Fruit fly (Drosophila melanogaster) whole organism, pupa: ENCODE results near the gene MTPAP.

Experiments used
- CG10348 ChIP-seq: fragments of 200-800 bp; sonication (Bioruptor generic); IDR thresholded peaks from 2 replicates; pipeline ENCODE4 v1.3.6; 2022; ENCODE audit warnings: missing biosample characterization, missing genetic modification characterization
- CG12605 ChIP-seq: fragments of 200-800 bp; sonication (Bioruptor generic); IDR thresholded peaks from 2 replicates; pipeline ENCODE4 v1.3.6; 2022; ENCODE audit warnings: missing biosample characterization, missing genetic modification characterization
- CG13204 ChIP-seq: fragments of 200-800 bp; sonication (Bioruptor generic); optimal IDR thresholded peaks from 2 replicates; lab custom pipeline; 2018; ENCODE audit warnings: missing biosample characterization, mild to moderate bottlenecking, missing genetic modification characterization, moderate library complexity
- CG14655 ChIP-seq: fragments of 200-800 bp; sonication (Bioruptor generic); optimal IDR thresholded peaks from 3 replicates; lab custom pipeline; 2017; ENCODE audit warnings: mild to moderate bottlenecking, missing biosample characterization, missing genetic modification reagents, missing genetic modification characterization
- CG15710 ChIP-seq: fragments of 200-800 bp; sonication (Bioruptor generic); optimal IDR thresholded peaks from 2 replicates; lab custom pipeline; 2018; ENCODE audit warnings: missing biosample characterization, mild to moderate bottlenecking, missing genetic modification characterization, moderate library complexity
- CG17806 ChIP-seq: fragments of 200-800 bp; sonication (Bioruptor generic); optimal IDR thresholded peaks from 2 replicates; lab custom pipeline; 2018; ENCODE audit warnings: missing biosample characterization, mild to moderate bottlenecking, missing genetic modification characterization, moderate library complexity
- CG32121 ChIP-seq: fragments of 200-800 bp; sonication (Bioruptor generic); IDR thresholded peaks from 2 replicates; pipeline ENCODE4 v1.3.6; 2022; ENCODE audit warnings: missing biosample characterization, missing genetic modification characterization
- CG34367 ChIP-seq: fragments of 200-800 bp; sonication (Bioruptor generic); optimal IDR thresholded peaks from 2 replicates; lab custom pipeline; 2018; ENCODE audit warnings: missing biosample characterization, mild to moderate bottlenecking, missing genetic modification characterization
- CG4496 ChIP-seq: fragments of 200-800 bp; sonication (Bioruptor generic); IDR thresholded peaks from 3 replicates; pipeline ENCODE4 v1.3.6; 2022; ENCODE audit warnings: missing biosample characterization, missing genetic modification characterization
- CG8159 ChIP-seq: fragments of 200-800 bp; sonication (Bioruptor generic); optimal IDR thresholded peaks from 3 replicates; lab custom pipeline; 2018; ENCODE audit warnings: missing biosample characterization, mild to moderate bottlenecking, missing genetic modification characterization, moderate library complexity
- CG8301 ChIP-seq: fragments of 200-800 bp; sonication (Bioruptor generic); optimal IDR thresholded peaks from 2 replicates; lab custom pipeline; 2018; ENCODE audit warnings: missing biosample characterization, mild to moderate bottlenecking, missing genetic modification characterization
- CG9948 ChIP-seq: fragments of 200-800 bp; sonication (Bioruptor generic); optimal IDR thresholded peaks from 2 replicates; lab custom pipeline; 2018; ENCODE audit warnings: missing biosample characterization, mild to moderate bottlenecking, missing genetic modification characterization, moderate library complexity
- D1 ChIP-seq: fragments of 200-800 bp; sonication (Bioruptor generic); optimal IDR thresholded peaks from 2 replicates; lab custom pipeline; 2018; ENCODE audit warnings: missing biosample characterization, mild to moderate bottlenecking, missing genetic modification characterization, moderate library complexity
- EcR ChIP-seq: fragments of 200-800 bp; sonication (Bioruptor generic); optimal IDR thresholded peaks from 3 replicates; lab custom pipeline; 2019; ENCODE audit warnings: missing biosample characterization, missing genetic modification characterization, mild to moderate bottlenecking, moderate library complexity, missing genetic modification reagents
- Ets98B ChIP-seq: fragments of 200-800 bp; sonication (Bioruptor generic); IDR thresholded peaks from 2 replicates; pipeline ENCODE4 v1.3.6; 2022; ENCODE audit warnings: missing biosample characterization, missing genetic modification characterization
- Pif1A ChIP-seq: fragments of 200-800 bp; sonication (Bioruptor generic); optimal IDR thresholded peaks from 3 replicates; lab custom pipeline; 2016; ENCODE audit warnings: missing biosample characterization, missing genetic modification characterization
- Pif1B ChIP-seq: fragments of 200-800 bp; sonication (Bioruptor generic); optimal IDR thresholded peaks from 3 replicates; lab custom pipeline; 2016; ENCODE audit warnings: missing biosample characterization, missing genetic modification characterization
- Snoo ChIP-seq: fragments of 200-800 bp; sonication (Bioruptor generic); optimal IDR thresholded peaks from 3 replicates; lab custom pipeline; 2017; ENCODE audit warnings: missing biosample characterization, mild to moderate bottlenecking, missing genetic modification characterization, inconsistent platforms
- fd96Ca ChIP-seq: fragments of 200-800 bp; sonication (Bioruptor generic); IDR thresholded peaks from 3 replicates; pipeline ENCODE4 v1.3.6; 2022; ENCODE audit warnings: missing biosample characterization, missing genetic modification characterization
- gl ChIP-seq: fragments of 200-800 bp; sonication (Bioruptor generic); optimal IDR thresholded peaks from 2 replicates; lab custom pipeline; 2018; ENCODE audit warnings: missing biosample characterization, mild to moderate bottlenecking, missing genetic modification characterization
- rn ChIP-seq: fragments of 200-800 bp; sonication (Bioruptor generic); IDR thresholded peaks from 2 replicates; pipeline ENCODE4 v1.3.6; 2022; ENCODE audit warnings: missing biosample characterization, missing genetic modification characterization

Gene MTPAP

DNA sequence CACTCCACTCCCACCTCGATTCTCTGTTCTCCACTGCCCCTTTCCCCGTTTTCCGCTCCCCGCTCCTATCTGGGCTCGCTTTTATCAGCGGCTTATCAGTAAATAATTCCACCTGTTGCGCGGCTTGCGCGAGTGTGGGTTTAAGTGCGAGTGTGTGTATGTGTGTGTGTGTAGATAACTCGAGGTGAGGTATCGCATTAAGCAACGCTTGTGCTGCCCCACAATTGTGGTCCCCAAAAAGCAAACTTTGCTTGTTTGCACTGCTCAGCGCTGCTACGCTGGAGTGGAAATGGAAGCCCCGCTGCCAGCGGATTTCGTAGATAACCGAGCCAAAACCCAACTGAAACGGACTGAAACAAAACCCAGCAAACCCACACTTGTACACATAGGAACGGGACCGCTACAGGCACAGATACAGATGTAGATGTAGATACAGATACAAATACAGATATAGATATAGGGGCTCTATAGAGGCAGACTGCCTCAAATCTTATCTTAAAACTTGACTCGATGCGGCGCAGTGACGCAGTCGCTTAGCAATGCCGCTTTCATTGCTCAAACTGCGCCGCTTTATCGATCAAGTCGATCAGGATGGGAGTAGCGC lies 38.1 kb upstream of the MTPAP start:
- TF ChIP-seq CG32121 (GFP tag; lab: Robert Waterston, UW) (no peak), CG4496 (GFP tag; lab: Robert Waterston, UW) (no peak), fd96Ca (GFP tag; lab: Robert Waterston, UW) (no peak), Pif1B (GFP tag; lab: Kevin White, UChicago) (no peak), EcR (no peak), Pif1A (GFP tag; lab: Kevin White, UChicago) (no peak), CG34367 (tag; lab: Kevin White, UChicago) (no peak), rn (no peak), Ets98B (GFP tag; lab: Robert Waterston, UW) (no peak), CG9948 (tag; lab: Kevin White, UChicago) (no peak)

DNA sequence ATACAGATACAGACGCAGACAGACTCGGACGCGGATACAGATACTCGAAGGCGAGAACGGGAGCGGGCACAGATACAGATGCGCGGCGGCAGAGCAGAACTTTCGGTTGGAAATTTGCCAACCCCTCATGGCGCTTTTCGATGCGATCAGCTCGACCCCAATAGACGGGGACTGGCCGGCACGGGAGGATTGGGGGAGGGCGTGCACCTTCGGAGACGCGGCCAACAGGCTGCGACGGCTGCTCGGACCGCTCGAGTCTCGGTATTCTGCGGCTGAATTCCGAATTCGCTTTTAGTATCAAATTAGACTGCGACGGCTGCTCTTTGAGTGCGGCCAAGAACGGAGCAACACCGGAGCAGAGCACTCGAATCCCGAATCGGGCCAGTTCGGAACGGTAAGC lies 35.1 kb upstream of the MTPAP start:
- TF ChIP-seq CG13204 (GFP tag; lab: Kevin White, UChicago), result peak; percentile 14
- no peak for TF ChIP-seq CG8301 (tag; lab: Kevin White, UChicago)

DNA sequence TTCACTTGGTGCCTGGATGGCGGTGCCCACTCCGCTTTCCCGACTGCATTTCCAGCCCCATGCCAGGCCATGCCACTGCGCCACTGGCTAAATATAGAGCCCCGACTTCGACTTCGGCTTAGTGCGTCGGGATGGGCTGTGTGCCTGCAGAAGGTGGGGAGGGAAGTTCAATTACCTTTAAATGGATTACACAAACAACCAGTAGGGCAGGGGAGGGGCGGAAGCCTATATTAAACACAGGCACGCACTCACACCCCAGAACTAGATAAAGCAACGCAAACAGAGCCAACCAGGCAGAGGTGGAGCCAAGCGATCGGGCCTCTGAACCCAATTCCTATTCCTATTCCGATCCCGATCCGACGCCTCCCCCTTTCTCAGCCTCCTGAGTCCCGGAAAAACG lies 33.3 kb upstream of the MTPAP start:
- TF ChIP-seq CG8159 (tag; lab: Kevin White, UChicago) (no peak), CG32121 (GFP tag; lab: Robert Waterston, UW) (no peak), CG12605 (GFP tag; lab: Robert Waterston, UW) (no peak), gl (tag; lab: Kevin White, UChicago) (no peak), CG9948 (tag; lab: Kevin White, UChicago) (no peak), EcR (peak; percentile 60), CG13204 (GFP tag; lab: Kevin White, UChicago) (no peak)

DNA sequence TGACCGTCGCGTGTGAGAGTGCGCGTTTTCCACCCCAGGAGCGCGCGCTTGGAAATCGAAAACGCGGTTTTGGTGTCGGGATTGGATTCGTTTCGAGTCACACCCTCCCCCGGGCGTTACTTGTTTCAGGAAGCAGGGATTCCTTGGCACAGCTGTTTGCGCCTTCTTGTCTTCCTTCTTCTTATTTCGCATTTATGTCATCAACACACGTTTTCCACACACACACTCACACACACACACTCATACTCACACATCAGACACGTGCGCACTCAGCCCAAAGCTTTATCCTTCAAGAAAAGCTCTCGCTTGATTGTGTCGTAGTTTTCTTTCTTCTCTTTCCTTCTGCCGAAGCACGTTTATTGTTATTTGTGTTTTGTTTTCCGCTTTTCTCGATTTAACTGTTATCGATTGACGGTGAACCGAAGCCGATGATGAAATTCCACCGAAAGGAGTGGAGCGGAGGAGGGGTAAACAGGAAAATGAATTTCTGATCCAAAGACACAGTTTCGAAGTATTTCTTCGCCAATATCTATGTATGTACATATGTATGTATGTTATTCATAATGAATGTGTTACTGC lies 32.3 kb upstream of the MTPAP start:
- no peak for TF ChIP-seq Pif1A (GFP tag; lab: Kevin White, UChicago)
- no peak for TF ChIP-seq CG8301 (tag; lab: Kevin White, UChicago)
- TF ChIP-seq CG12605 (GFP tag; lab: Robert Waterston, UW), result no peak
- TF ChIP-seq CG4496 (GFP tag; lab: Robert Waterston, UW), result no peak
- TF ChIP-seq gl (tag; lab: Kevin White, UChicago), result no peak
- no peak for TF ChIP-seq CG9948 (tag; lab: Kevin White, UChicago)
- no peak for TF ChIP-seq D1 (tag; lab: Kevin White, UChicago)
- no peak for TF ChIP-seq CG34367 (tag; lab: Kevin White, UChicago)
- TF ChIP-seq CG15710 (tag; lab: Kevin White, UChicago), result no peak
- TF ChIP-seq Snoo, result no peak
- TF ChIP-seq CG32121 (GFP tag; lab: Robert Waterston, UW), result no peak
- no peak for TF ChIP-seq CG10348 (GFP tag; lab: Robert Waterston, UW)
- TF ChIP-seq CG14655 (GFP tag; lab: Kevin White, UChicago), result no peak
- no peak for TF ChIP-seq Pif1B (GFP tag; lab: Kevin White, UChicago)
- no peak for TF ChIP-seq CG13204 (GFP tag; lab: Kevin White, UChicago)
- no peak for TF ChIP-seq CG17806
- no peak for TF ChIP-seq fd96Ca (GFP tag; lab: Robert Waterston, UW)
- no peak for TF ChIP-seq EcR

DNA sequence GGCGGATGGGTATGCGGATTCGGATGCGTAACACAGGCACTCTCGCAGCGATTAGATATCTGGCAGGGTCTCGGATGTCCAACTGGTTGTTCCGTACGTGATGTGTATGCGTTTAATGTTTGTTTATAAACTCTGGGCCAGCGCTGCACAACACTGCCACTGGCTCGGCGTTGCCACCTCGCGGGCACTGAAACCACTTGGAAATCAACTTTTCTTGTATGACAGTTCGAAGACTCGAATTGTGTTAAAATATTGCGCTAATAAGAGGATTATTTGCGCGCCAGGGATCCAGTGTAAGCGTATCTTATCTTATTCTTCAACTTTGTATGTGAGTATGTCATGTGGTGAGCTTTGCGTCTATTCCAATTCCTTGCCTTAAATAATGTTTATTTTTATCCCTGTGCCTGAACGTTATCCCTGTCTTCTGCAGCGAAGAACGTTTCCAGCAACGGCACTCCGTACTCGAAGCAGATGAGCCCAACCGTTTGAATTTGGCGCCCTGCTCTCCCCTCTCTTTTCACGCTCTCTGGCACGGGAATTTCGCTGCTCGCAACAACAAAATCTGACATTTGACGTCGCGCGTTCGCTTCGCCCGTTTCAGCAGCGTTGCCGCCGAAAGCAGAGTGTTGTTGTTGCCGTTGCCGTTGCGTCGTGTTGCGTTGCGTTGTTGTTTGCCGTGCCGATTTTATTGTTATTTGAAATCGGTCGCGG lies 31.3 kb upstream of the MTPAP start, which contains the start of the genes CG3719 and CG32813:
Gene CG3719 (minus strand): TSS at position 131 of the 711 bp plus-strand sequence.
Gene CG32813 (plus strand): TSS at position 565 of the 711 bp plus-strand sequence.
- no peak for TF ChIP-seq CG34367 (tag; lab: Kevin White, UChicago)
- no peak for TF ChIP-seq CG10348 (GFP tag; lab: Robert Waterston, UW)
- TF ChIP-seq Pif1A (GFP tag; lab: Kevin White, UChicago), result no peak
- no peak for TF ChIP-seq EcR
- TF ChIP-seq CG8159 (tag; lab: Kevin White, UChicago), result no peak
- peak; percentile 44; the same call in 2 of the 3 replicates for TF ChIP-seq CG4496 (GFP tag; lab: Robert Waterston, UW)
- TF ChIP-seq CG13204 (GFP tag; lab: Kevin White, UChicago), result peak; percentile 54
- TF ChIP-seq CG17806, result no peak

DNA sequence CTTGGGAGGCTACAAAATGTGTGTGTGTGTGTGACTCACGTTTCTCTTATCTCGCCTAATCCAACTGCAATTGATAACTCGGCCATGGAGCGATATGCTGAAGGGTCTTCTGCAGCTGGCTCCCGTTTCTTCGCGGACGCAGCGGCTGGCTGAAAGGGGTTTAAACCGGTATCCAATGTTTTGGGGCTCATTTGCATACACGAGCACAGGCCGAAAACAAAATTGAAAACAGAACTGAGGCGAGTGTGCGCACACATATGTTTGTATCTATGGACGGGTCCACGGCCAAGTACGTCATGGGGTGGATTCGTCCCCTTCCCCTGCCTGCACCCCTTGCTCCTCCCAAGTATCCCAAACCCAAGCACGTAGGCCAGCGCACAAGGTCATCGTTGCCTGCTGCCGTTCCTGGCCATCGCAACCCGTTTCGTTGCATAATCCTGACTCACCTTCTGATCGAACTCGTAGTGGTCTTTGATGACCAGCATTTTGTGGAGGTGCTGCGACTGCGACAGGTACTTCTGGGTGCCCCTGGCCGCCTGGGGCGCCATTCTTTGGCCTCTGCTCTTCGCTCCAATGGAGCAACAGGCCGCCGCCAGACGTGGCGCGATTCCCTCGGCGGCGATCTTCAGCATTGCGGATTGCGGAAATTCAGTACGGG lies 30.7 kb upstream of the MTPAP start:
- TF ChIP-seq CG8301 (tag; lab: Kevin White, UChicago) (no peak), D1 (tag; lab: Kevin White, UChicago) (no peak), CG17806 (no peak), Pif1B (GFP tag; lab: Kevin White, UChicago) (no peak), CG9948 (tag; lab: Kevin White, UChicago) (no peak), Pif1A (GFP tag; lab: Kevin White, UChicago) (no peak), Ets98B (GFP tag; lab: Robert Waterston, UW) (no peak), CG15710 (tag; lab: Kevin White, UChicago) (no peak), CG14655 (GFP tag; lab: Kevin White, UChicago) (no peak), gl (tag; lab: Kevin White, UChicago) (no peak), CG8159 (tag; lab: Kevin White, UChicago) (no peak), CG34367 (tag; lab: Kevin White, UChicago) (no peak), Snoo (no peak), rn (no peak)
